Worm (Caenorhabditis elegans) whole organism, late embryonic: ENCODE data around the gene srh-220.
A peak's percentile ranks its signal among the peaks of the same experiment; 100 is the strongest.

Experiments used
- C08G9.2 ChIP-seq: sonication (generic microtip); optimal IDR thresholded peaks from 2 replicates; lab custom pipeline; 2016; ENCODE audit warnings: mild to moderate bottlenecking, missing genetic modification characterization, moderate library complexity, missing compliant biosample characterization
- C38D4.7 ChIP-seq: fragments of 200-800 bp; sonication (Bioruptor generic); optimal IDR thresholded peaks from 2 replicates; lab custom pipeline; 2018; ENCODE audit warnings: mild to moderate bottlenecking, missing genetic modification characterization, moderate library complexity, missing compliant biosample characterization
- F13H6.1 ChIP-seq: sonication (generic microtip); optimal IDR thresholded peaks from 2 replicates; lab custom pipeline; 2016; ENCODE audit warnings: missing genetic modification characterization, missing compliant biosample characterization
- K02D7.2 ChIP-seq: sonication (generic microtip); optimal IDR thresholded peaks from 2 replicates; lab custom pipeline; 2017; ENCODE audit warnings: mild to moderate bottlenecking, missing genetic modification characterization, missing compliant biosample characterization
- K09A11.1 ChIP-seq: sonication (generic microtip); optimal IDR thresholded peaks from 2 replicates; lab custom pipeline; 2017; ENCODE audit warnings: antibody characterized with exemption, mild to moderate bottlenecking, missing genetic modification characterization, missing compliant biosample characterization; ENCODE audit not compliant: insufficient read depth
- Y22D7AL.16 ChIP-seq: sonication (generic microtip); optimal IDR thresholded peaks from 2 replicates; lab custom pipeline; 2016; ENCODE audit warnings: missing genetic modification characterization, missing compliant biosample characterization
- ama-1 ChIP-seq: fragments of 150-350 bp; optimal IDR thresholded peaks from 2 replicates; lab custom pipeline; 2014
- ceh-14 ChIP-seq: sonication (generic microtip); optimal IDR thresholded peaks from 2 replicates; lab custom pipeline; 2016; ENCODE audit warnings: missing genotype, missing genetic modification characterization, missing compliant biosample characterization
- ceh-18 ChIP-seq: sonication (generic microtip); optimal IDR thresholded peaks from 2 replicates; lab custom pipeline; 2016; ENCODE audit warnings: missing genetic modification characterization, missing compliant biosample characterization
- ceh-2 ChIP-seq: sonication (generic microtip); optimal IDR thresholded peaks from 2 replicates; lab custom pipeline; 2016; ENCODE audit warnings: missing genotype, missing genetic modification characterization, missing compliant biosample characterization
- ceh-22 ChIP-seq: sonication (generic microtip); optimal IDR thresholded peaks from 2 replicates; lab custom pipeline; 2017; ENCODE audit warnings: missing biosample characterization, missing genetic modification characterization
- ceh-30 ChIP-seq: fragments of 150-350 bp; optimal IDR thresholded peaks from 2 replicates; lab custom pipeline; 2014; ENCODE audit warnings: missing biosample characterization, missing genetic modification characterization
- ceh-31 ChIP-seq: sonication (generic microtip); optimal IDR thresholded peaks from 2 replicates; lab custom pipeline; 2016; ENCODE audit warnings: missing genetic modification characterization, missing compliant biosample characterization
- ceh-34 ChIP-seq: sonication (generic microtip); optimal IDR thresholded peaks from 2 replicates; lab custom pipeline; 2016; ENCODE audit warnings: mild to moderate bottlenecking, missing genetic modification characterization, missing compliant biosample characterization
- ceh-9 ChIP-seq: sonication (generic microtip); optimal IDR thresholded peaks from 2 replicates; lab custom pipeline; 2016; ENCODE audit warnings: mild to moderate bottlenecking, missing genetic modification characterization, inconsistent platforms, missing compliant biosample characterization
- che-1 ChIP-seq: sonication (generic microtip); optimal IDR thresholded peaks from 2 replicates; lab custom pipeline; 2016; ENCODE audit warnings: mild to moderate bottlenecking, missing genetic modification characterization, missing compliant biosample characterization
- dmd-4 ChIP-seq: sonication (generic microtip); optimal IDR thresholded peaks from 2 replicates; lab custom pipeline; 2016; ENCODE audit warnings: borderline replicate concordance, missing genetic modification characterization, missing compliant biosample characterization
- elt-4 ChIP-seq: sonication (generic microtip); optimal IDR thresholded peaks from 2 replicates; lab custom pipeline; 2016; ENCODE audit warnings: missing genetic modification characterization, missing compliant biosample characterization
- ets-4 ChIP-seq: sonication (generic microtip); optimal IDR thresholded peaks from 2 replicates; lab custom pipeline; 2016; ENCODE audit warnings: missing genetic modification characterization, missing compliant biosample characterization
- eyg-1 ChIP-seq: sonication (generic microtip); optimal IDR thresholded peaks from 2 replicates; lab custom pipeline; 2016; ENCODE audit warnings: missing genotype, missing genetic modification characterization, missing compliant biosample characterization
- fax-1 ChIP-seq: sonication (generic microtip); optimal IDR thresholded peaks from 2 replicates; lab custom pipeline; 2016; ENCODE audit warnings: missing genotype, missing genetic modification characterization, missing compliant biosample characterization
- fkh-10 ChIP-seq: fragments of 150-350 bp; optimal IDR thresholded peaks from 2 replicates; lab custom pipeline; 2014; ENCODE audit warnings: missing biosample characterization, missing genetic modification reagents, missing genetic modification characterization
- fkh-6 ChIP-seq: sonication (generic microtip); optimal IDR thresholded peaks from 2 replicates; lab custom pipeline; 2016; ENCODE audit warnings: missing genetic modification characterization, missing compliant biosample characterization
- hlh-13 ChIP-seq: fragments of 200-800 bp; sonication (Bioruptor generic); optimal IDR thresholded peaks from 2 replicates; lab custom pipeline; 2018; ENCODE audit warnings: mild to moderate bottlenecking, missing genetic modification characterization, missing compliant biosample characterization
- hlh-8 ChIP-seq: sonication (generic microtip); optimal IDR thresholded peaks from 2 replicates; lab custom pipeline; 2016; ENCODE audit warnings: missing genotype, missing genetic modification characterization, missing compliant biosample characterization
- lin-11 ChIP-seq: fragments of 200-800 bp; sonication (Bioruptor generic); optimal IDR thresholded peaks from 2 replicates; lab custom pipeline; 2018; ENCODE audit warnings: mild to moderate bottlenecking, missing genetic modification characterization, missing compliant biosample characterization
- nhr-11 ChIP-seq: fragments of 150-350 bp; optimal IDR thresholded peaks from 2 replicates; lab custom pipeline; 2014; ENCODE audit warnings: missing biosample characterization, missing genetic modification characterization
- npax-4 ChIP-seq: sonication (generic microtip); optimal IDR thresholded peaks from 2 replicates; lab custom pipeline; 2016; ENCODE audit warnings: missing genetic modification characterization, missing compliant biosample characterization
- pat-9 ChIP-seq: fragments of 200-800 bp; sonication (Bioruptor generic); optimal IDR thresholded peaks from 2 replicates; lab custom pipeline; 2018; ENCODE audit warnings: mild to moderate bottlenecking, missing genetic modification characterization, moderate library complexity, missing compliant biosample characterization
- pax-1 ChIP-seq: fragments of 150-350 bp; optimal IDR thresholded peaks from 2 replicates; lab custom pipeline; 2014; ENCODE audit warnings: missing biosample characterization, missing genetic modification characterization
- pqm-1 ChIP-seq: sonication (generic microtip); optimal IDR thresholded peaks from 2 replicates; lab custom pipeline; 2016; ENCODE audit warnings: missing genetic modification characterization, missing compliant biosample characterization
- rnt-1 ChIP-seq: sonication (generic microtip); optimal IDR thresholded peaks from 2 replicates; lab custom pipeline; 2016; ENCODE audit warnings: missing genetic modification characterization, missing compliant biosample characterization
- sdc-2 ChIP-seq: sonication (generic microtip); optimal IDR thresholded peaks from 2 replicates; lab custom pipeline; 2016; ENCODE audit warnings: missing genotype, missing genetic modification characterization, missing compliant biosample characterization
- sox-2 ChIP-seq: fragments of 200-800 bp; sonication (Bioruptor generic); IDR thresholded peaks from 2 replicates; pipeline ENCODE4 v1.3.6; 2022; ENCODE audit warnings: missing genetic modification reagents, missing genetic modification characterization, missing compliant biosample characterization
- sox-4 ChIP-seq: sonication (generic microtip); optimal IDR thresholded peaks from 2 replicates; lab custom pipeline; 2017; ENCODE audit warnings: mild to moderate bottlenecking, missing genetic modification characterization, inconsistent platforms, missing compliant biosample characterization
- tbx-2 ChIP-seq: sonication (generic microtip); optimal IDR thresholded peaks from 2 replicates; lab custom pipeline; 2016; ENCODE audit warnings: missing genetic modification characterization, missing compliant biosample characterization
- unc-42 ChIP-seq: sonication (generic microtip); optimal IDR thresholded peaks from 2 replicates; lab custom pipeline; 2016; ENCODE audit warnings: missing genotype, missing genetic modification characterization, missing compliant biosample characterization
- unc-55 ChIP-seq: sonication (generic microtip); optimal IDR thresholded peaks from 2 replicates; lab custom pipeline; 2017; ENCODE audit warnings: missing biosample characterization, missing genetic modification reagents, missing genetic modification characterization
- zip-5 ChIP-seq: sonication (generic microtip); optimal IDR thresholded peaks from 2 replicates; lab custom pipeline; 2016; ENCODE audit warnings: missing genetic modification characterization, missing compliant biosample characterization
- ztf-16 ChIP-seq: sonication (generic microtip); optimal IDR thresholded peaks from 2 replicates; lab custom pipeline; 2017; ENCODE audit warnings: missing genetic modification characterization, missing compliant biosample characterization

srh-220 gene

DNA sequence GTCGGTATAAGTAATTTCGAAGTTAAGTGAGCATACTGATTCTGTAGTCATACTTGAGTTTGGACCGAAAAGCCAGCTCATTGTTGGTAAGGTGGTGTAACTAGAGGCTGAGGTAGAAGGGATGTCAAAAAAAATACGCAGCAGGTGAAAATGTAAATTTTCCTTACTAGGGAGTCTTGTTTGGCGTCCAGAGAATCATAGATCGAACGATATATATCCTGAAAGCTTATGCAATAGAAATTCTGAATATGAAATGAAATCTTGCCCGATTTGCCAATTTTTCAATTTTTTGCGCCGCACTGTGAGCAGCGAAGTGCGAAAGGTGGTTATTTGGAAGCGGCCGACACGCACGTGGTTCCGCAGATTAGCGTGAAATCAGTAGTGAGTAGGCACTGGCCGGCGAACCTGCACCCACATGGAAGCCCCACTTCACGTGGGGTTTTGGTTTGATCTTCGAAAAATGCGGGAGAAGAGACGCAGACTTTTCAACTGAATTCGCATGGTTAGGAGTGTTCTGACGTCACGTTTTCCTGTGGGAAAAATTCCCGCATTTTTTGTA is at the start of gene srh-220:
srh-220 (minus strand) TSS at position 51 of the 559 bp plus-strand sequence.
- no peak for TF ChIP-seq che-1 (tag; lab: Kevin White, UChicago)
- no peak for TF ChIP-seq K09A11.1
- no peak for TF ChIP-seq zip-5
- TF ChIP-seq Y22D7AL.16 (tag; lab: Kevin White, UChicago): no peak
- no peak for TF ChIP-seq ama-1 (lab: Kevin White, UChicago)
- no peak for TF ChIP-seq fkh-6 (tag; lab: Kevin White, UChicago)
- TF ChIP-seq sdc-2 (tag; lab: Kevin White, UChicago): no peak
- TF ChIP-seq sox-2 (GFP tag; lab: Robert Waterston, UW): no peak
- no peak for TF ChIP-seq fax-1 (tag; lab: Kevin White, UChicago)
- no peak for TF ChIP-seq ceh-31 (tag; lab: Kevin White, UChicago)
- no peak for TF ChIP-seq tbx-2 (tag; lab: Kevin White, UChicago)
- no peak for TF ChIP-seq dmd-4 (tag; lab: Kevin White, UChicago)
- no peak for TF ChIP-seq nhr-11 (tag; lab: Kevin White, UChicago)
- TF ChIP-seq ceh-2 (tag; lab: Kevin White, UChicago): no peak
- TF ChIP-seq ceh-14 (tag; lab: Kevin White, UChicago): no peak
- TF ChIP-seq fkh-10 (GFP tag; lab: Kevin White, UChicago): no peak

DNA sequence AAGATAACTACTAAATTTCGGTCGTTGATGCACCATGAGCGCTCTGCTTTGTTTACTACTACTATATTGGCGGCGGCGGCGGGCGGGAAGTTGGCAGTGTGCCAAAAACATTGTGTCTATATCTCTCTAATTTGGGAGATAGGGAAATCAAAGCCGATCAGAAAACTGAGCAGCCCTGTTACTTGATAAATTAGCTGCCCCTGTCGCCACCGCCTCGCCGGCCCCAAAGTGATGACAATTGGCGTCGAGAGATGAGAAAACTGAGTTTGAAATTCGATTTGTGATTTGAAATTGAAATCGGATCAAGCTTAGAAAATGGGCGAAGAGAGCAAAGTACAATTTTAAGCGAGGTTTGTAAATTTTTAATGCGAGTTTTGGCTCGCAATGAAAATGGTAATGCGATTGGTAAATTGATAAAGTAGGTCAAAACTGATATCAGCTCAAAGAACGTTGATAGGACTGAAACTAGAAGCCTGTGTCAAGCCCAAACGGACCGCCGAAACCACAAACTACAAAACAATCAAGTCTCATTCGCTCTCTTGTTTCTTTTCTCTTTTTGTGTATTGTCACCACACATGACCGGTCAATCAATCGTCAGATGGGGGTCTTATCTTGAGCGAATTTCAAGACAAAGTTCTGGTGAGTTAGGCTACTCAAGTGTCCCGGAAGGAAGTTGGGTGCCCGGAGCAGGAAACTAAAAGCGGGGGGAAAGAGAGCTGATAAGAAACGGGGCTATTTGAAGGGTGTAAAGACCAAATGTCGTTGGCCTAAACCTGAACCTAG is 49.5 kb upstream of the srh-220 start:
- TF ChIP-seq lin-11 (tag; lab: Kevin White, UChicago) (no peak), unc-55 (GFP tag; lab: Kevin White, UChicago) (peak; percentile 2), hlh-8 (no peak), nhr-11 (tag; lab: Kevin White, UChicago) (no peak), sox-4 (tag; lab: Kevin White, UChicago) (no peak), pat-9 (tag; lab: Kevin White, UChicago) (no peak)
- TF ChIP-seq, all 69 proteins: peak for 1

DNA sequence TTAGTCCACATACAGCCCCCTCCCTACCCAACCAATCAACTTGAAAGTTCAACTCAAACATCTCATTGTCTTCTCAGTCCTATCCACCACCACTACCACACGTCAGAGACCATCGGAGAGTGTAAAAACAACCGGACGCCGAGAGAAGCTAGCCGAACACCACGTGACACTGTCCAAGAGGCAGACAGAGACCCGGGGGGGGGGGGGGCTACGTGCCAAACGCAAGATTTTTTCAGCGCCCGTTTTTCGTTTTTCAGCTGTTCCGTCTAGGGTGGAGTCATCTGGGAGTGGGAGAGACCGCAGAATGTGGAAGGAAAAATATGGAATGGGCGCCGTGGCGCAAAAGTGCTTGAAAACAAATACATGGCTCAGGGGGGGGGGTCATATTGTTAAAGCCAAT is 48.1 kb upstream of the srh-220 start:
- TF ChIP-seq ceh-31 (tag; lab: Kevin White, UChicago) (peak; percentile 12), ceh-18 (tag; lab: Kevin White, UChicago) (peak; percentile 36), C38D4.7 (GFP tag; lab: Kevin White, UChicago) (peak; percentile 4), ceh-22 (no peak), pat-9 (tag; lab: Kevin White, UChicago) (peak; percentile 13), ceh-30 (tag; lab: Kevin White, UChicago) (no peak), npax-4 (tag; lab: Kevin White, UChicago) (no peak), rnt-1 (tag; lab: Kevin White, UChicago) (peak; percentile 16), tbx-2 (tag; lab: Kevin White, UChicago) (no peak)

DNA sequence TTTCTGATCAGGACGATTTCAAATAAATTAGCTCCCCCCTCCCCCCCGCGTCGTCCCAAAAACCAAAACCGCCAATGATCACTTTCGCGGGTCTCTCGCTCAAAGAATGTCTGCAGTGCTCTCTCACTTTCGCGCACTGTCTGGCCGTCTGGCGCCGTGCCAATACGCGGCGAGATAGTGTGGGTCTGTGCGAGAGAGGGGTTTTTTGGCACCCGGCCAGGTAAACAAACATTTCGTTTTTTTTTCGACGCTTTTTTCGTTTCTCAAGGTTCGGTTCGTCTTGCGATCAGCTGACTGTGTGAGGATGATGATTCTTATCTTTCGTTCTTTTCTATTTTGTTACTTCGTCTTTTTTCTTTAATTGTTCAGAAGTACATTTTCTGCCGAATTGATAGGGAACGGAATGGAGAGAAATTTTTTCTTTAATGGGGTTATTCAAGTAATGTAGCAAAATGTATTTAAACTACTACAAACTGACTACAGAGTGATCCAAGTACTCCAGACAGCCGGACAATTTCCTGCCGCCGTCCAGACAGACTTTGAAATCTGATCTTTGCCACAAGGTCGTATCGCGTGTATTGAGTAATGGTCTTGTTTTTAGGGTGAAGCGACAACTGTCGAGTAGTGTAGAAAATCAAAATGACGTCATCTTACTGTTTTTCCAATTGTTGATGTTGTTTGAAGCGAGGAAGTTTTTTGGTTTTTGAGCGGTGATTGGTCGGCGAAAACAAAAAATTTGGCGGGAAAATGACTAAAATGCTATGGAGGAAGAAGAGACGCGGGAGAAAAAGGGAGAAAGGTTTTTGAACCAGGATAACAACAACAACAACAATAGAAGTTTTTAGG is 46.6 kb upstream of the srh-220 start:
- TF ChIP-seq elt-4 (tag; lab: Kevin White, UChicago) (no peak), ceh-9 (no peak), K02D7.2 (tag; lab: Kevin White, UChicago) (no peak), npax-4 (tag; lab: Kevin White, UChicago) (no peak), nhr-11 (tag; lab: Kevin White, UChicago) (no peak), ztf-16 (no peak), C08G9.2 (tag; lab: Kevin White, UChicago) (peak; percentile 21), Y22D7AL.16 (tag; lab: Kevin White, UChicago) (no peak), ceh-34 (peak; percentile 7), unc-42 (tag; lab: Kevin White, UChicago) (peak; percentile 30), ama-1 (lab: Kevin White, UChicago) (no peak), ceh-22 (no peak), ceh-18 (tag; lab: Kevin White, UChicago) (peak; percentile 22), pqm-1 (no peak), K09A11.1 (no peak), fkh-10 (GFP tag; lab: Kevin White, UChicago) (no peak), F13H6.1 (tag; lab: Kevin White, UChicago) (no peak), hlh-13 (GFP tag; lab: Kevin White, UChicago) (no peak), ceh-30 (tag; lab: Kevin White, UChicago) (no peak), pax-1 (no peak), fax-1 (tag; lab: Kevin White, UChicago) (no peak), C38D4.7 (GFP tag; lab: Kevin White, UChicago) (peak; percentile 11), eyg-1 (tag; lab: Kevin White, UChicago) (no peak), dmd-4 (tag; lab: Kevin White, UChicago) (no peak), tbx-2 (tag; lab: Kevin White, UChicago) (peak; percentile 31), ets-4 (tag; lab: Kevin White, UChicago) (no peak), hlh-8 (no peak), sdc-2 (tag; lab: Kevin White, UChicago) (no peak)
